Worm (Caenorhabditis elegans) whole organism, late embryonic: Measurements from ENCODE around the gene tomm-20.
A peak's percentile ranks its signal among the peaks of the same experiment; 100 is the strongest.

ENCODE experiments used
- C38D4.7 ChIP-seq: fragments of 200-800 bp; sonication (Bioruptor generic); optimal IDR thresholded peaks from 2 replicates; lab custom pipeline; 2018; ENCODE audit warnings: mild to moderate bottlenecking, missing genetic modification characterization, moderate library complexity, missing compliant biosample characterization
- F13H6.1 ChIP-seq: sonication (generic microtip); optimal IDR thresholded peaks from 2 replicates; lab custom pipeline; 2016; ENCODE audit warnings: missing genetic modification characterization, missing compliant biosample characterization
- ceh-19 ChIP-seq: fragments of 200-800 bp; sonication (Bioruptor generic); optimal IDR thresholded peaks from 2 replicates; lab custom pipeline; 2018; ENCODE audit warnings: mild to moderate bottlenecking, missing genetic modification characterization, missing compliant biosample characterization
- ceh-34 ChIP-seq: sonication (generic microtip); optimal IDR thresholded peaks from 2 replicates; lab custom pipeline; 2016; ENCODE audit warnings: mild to moderate bottlenecking, missing genetic modification characterization, missing compliant biosample characterization
- ceh-6 ChIP-seq: fragments of 200-800 bp; sonication (Bioruptor generic); optimal IDR thresholded peaks from 2 replicates; lab custom pipeline; 2018; ENCODE audit warnings: mild to moderate bottlenecking, missing genetic modification characterization, missing compliant biosample characterization
- ceh-9 ChIP-seq: sonication (generic microtip); optimal IDR thresholded peaks from 2 replicates; lab custom pipeline; 2016; ENCODE audit warnings: mild to moderate bottlenecking, missing genetic modification characterization, inconsistent platforms, missing compliant biosample characterization
- elt-2 ChIP-seq: sonication (generic microtip); optimal IDR thresholded peaks from 2 replicates; lab custom pipeline; 2016; ENCODE audit warnings: missing genetic modification reagents, missing genetic modification characterization, missing compliant biosample characterization
- fax-1 ChIP-seq: sonication (generic microtip); optimal IDR thresholded peaks from 2 replicates; lab custom pipeline; 2016; ENCODE audit warnings: missing genotype, missing genetic modification characterization, missing compliant biosample characterization
- nfya-1 ChIP-seq: sonication (generic microtip); optimal IDR thresholded peaks from 2 replicates; lab custom pipeline; 2017; ENCODE audit warnings: missing genetic modification characterization, mild to moderate bottlenecking, missing compliant biosample characterization, antibody characterized with exemption, moderate library complexity
- rnt-1 ChIP-seq: sonication (generic microtip); optimal IDR thresholded peaks from 2 replicates; lab custom pipeline; 2016; ENCODE audit warnings: missing genetic modification characterization, missing compliant biosample characterization
- sox-4 ChIP-seq: sonication (generic microtip); optimal IDR thresholded peaks from 2 replicates; lab custom pipeline; 2017; ENCODE audit warnings: mild to moderate bottlenecking, missing genetic modification characterization, inconsistent platforms, missing compliant biosample characterization

The tomm-20 gene

DNA sequence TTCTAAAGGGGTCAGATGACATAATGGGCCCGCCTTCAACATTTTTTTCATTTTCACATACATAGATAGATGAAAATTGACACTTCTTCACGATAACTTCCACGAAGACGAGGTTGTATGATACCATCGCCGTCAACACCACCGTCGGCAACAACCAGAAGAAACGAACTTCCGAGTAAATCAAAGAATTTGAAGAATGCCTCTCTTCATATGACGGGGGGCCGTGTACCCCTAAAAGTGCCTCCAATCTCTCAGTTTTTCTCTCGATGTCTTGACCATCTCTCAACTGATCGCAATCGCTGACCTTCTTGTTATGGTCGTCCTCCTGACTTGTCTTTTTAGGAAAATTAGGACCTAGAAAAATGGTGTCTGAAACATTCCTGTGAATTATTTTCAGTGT lies 47.7 kb downstream of the tomm-20 start:
- TF ChIP-seq sox-4 (tag; lab: Kevin White, UChicago) = no peak

DNA sequence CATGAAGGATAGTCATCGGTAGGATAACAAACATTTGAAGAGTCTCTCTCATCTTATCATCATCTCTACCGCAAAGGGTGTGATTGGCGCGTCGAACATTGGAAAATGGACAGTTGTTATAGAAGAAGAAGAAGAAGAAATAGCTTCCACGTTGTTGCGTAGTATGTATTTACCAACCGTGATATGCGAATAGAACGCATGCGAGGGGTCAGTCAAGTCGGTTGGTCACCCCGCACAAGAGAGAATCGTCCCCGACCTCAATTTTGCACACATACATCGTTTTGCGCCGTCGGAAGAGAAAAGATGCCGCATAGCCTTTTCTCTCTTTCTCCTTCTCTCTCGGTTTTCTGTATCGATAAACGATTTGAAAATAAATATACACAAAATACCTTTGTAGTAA lies 48.3 kb downstream of the tomm-20 start:
- TF ChIP-seq fax-1 (tag; lab: Kevin White, UChicago) (no peak), F13H6.1 (tag; lab: Kevin White, UChicago) (no peak), elt-2 (tag; lab: Kevin White, UChicago) (peak; percentile 15), ceh-34 (tag; lab: Kevin White, UChicago) (no peak), ceh-9 (tag; lab: Kevin White, UChicago) (no peak), nfya-1 (tag; lab: Kevin White, UChicago) (peak; percentile 12)

DNA sequence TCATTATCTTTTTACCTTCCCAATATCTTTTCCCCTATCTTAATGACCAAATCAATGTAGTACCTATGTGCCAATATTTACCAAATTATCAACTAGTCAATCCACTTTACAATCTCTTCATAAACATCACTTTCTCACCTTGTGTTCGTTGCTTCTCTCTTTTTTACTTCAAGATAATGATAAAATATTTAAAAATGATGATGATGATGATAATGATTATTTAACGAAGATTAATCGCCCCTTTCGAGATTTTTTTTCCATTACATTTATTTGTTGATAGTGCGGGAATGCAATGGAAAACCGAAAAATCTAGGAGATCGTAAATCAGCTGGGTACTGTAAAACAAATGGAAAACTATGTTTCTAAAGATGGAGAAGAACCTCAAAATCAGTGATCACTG lies 49.2 kb downstream of the tomm-20 start:
- TF ChIP-seq C38D4.7 (GFP tag; lab: Kevin White, UChicago) = no peak
- TF ChIP-seq rnt-1 (tag; lab: Kevin White, UChicago) = no peak
- TF ChIP-seq elt-2 (tag; lab: Kevin White, UChicago) = peak; percentile 21
- no peak for TF ChIP-seq ceh-6 (GFP tag; lab: Kevin White, UChicago)
- no peak for TF ChIP-seq ceh-19 (GFP tag; lab: Kevin White, UChicago)
